Worm (Caenorhabditis elegans) whole organism, L3 larva: Measurements from ENCODE around the gene C50F4.12.
A peak's percentile ranks its signal among the peaks of the same experiment; 100 is the strongest.

Experiments used
- R02D3.7 ChIP-seq: fragments of 150-350 bp; optimal IDR thresholded peaks from 2 replicates; lab custom pipeline; 2014; ENCODE audit warnings: missing biosample characterization, missing genetic modification characterization
- ZK546.5 ChIP-seq: sonication (generic microtip); optimal IDR thresholded peaks from 2 replicates; lab custom pipeline; 2017; ENCODE audit warnings: missing biosample characterization, missing genetic modification characterization
- ama-1 ChIP-seq: fragments of 150-350 bp; optimal IDR thresholded peaks from 2 replicates; lab custom pipeline; 2018
- ceh-16 ChIP-seq: sonication (generic microtip); optimal IDR thresholded peaks from 2 replicates; lab custom pipeline; 2017; ENCODE audit warnings: missing biosample characterization, missing genetic modification characterization
- ceh-28 ChIP-seq: fragments of 150-350 bp; optimal IDR thresholded peaks from 2 replicates; lab custom pipeline; 2014; ENCODE audit warnings: missing biosample characterization, missing genetic modification reagents, missing genetic modification characterization
- ceh-82 ChIP-seq: fragments of 150-350 bp; optimal IDR thresholded peaks from 2 replicates; lab custom pipeline; 2014; ENCODE audit warnings: missing biosample characterization, missing genetic modification characterization
- ceh-9 ChIP-seq: sonication (generic microtip); optimal IDR thresholded peaks from 2 replicates; lab custom pipeline; 2018; ENCODE audit warnings: missing biosample characterization, missing genetic modification characterization
- daf-12 ChIP-seq: fragments of 150-350 bp; optimal IDR thresholded peaks from 2 replicates; lab custom pipeline; 2014; ENCODE audit warnings: missing biosample characterization, missing genetic modification reagents, missing genetic modification characterization
- egl-5 ChIP-seq: fragments of 150-350 bp; optimal IDR thresholded peaks from 2 replicates; lab custom pipeline; 2017; ENCODE audit warnings: missing biosample characterization, missing genetic modification reagents, missing genetic modification characterization, inconsistent platforms
- elt-1 ChIP-seq: fragments of 150-350 bp; optimal IDR thresholded peaks from 2 replicates; lab custom pipeline; 2014; ENCODE audit warnings: missing biosample characterization, missing genetic modification characterization
- eor-1 ChIP-seq, 2 experiments: fragments of 150-350 bp; optimal IDR thresholded peaks; 2 replicates each; lab custom pipeline; 2014 to 2018; ENCODE audit warnings: missing biosample characterization in 2 of 2, missing genetic modification characterization in 2 of 2
- fkh-10 ChIP-seq: sonication (generic microtip); optimal IDR thresholded peaks from 2 replicates; lab custom pipeline; 2017; ENCODE audit warnings: missing biosample characterization, missing genetic modification reagents, missing genetic modification characterization
- fkh-2 ChIP-seq: fragments of 150-350 bp; optimal IDR thresholded peaks from 2 replicates; lab custom pipeline; 2014; ENCODE audit warnings: missing biosample characterization, missing genetic modification reagents, missing genetic modification characterization
- hmg-11 ChIP-seq: sonication (generic microtip); optimal IDR thresholded peaks from 2 replicates; lab custom pipeline; 2016; ENCODE audit warnings: missing genetic modification characterization, missing compliant biosample characterization
- jun-1 ChIP-seq: fragments of 150-350 bp; optimal IDR thresholded peaks from 2 replicates; lab custom pipeline; 2014; ENCODE audit warnings: missing biosample characterization, missing genetic modification reagents, missing genetic modification characterization
- lin-15B ChIP-seq: fragments of 150-350 bp; optimal IDR thresholded peaks from 2 replicates; lab custom pipeline; 2014; ENCODE audit warnings: missing biosample characterization, missing genetic modification characterization
- lin-39 ChIP-seq: fragments of 150-350 bp; optimal IDR thresholded peaks from 2 replicates; lab custom pipeline; 2018; ENCODE audit warnings: missing biosample characterization, missing genetic modification reagents, missing genetic modification characterization
- mdl-1 ChIP-seq: fragments of 150-350 bp; optimal IDR thresholded peaks from 2 replicates; lab custom pipeline; 2014; ENCODE audit warnings: missing biosample characterization, missing genetic modification characterization
- nfya-1 ChIP-seq: sonication (generic microtip); optimal IDR thresholded peaks from 2 replicates; lab custom pipeline; 2017; ENCODE audit warnings: missing genetic modification characterization, mild to moderate bottlenecking, missing compliant biosample characterization, antibody characterized with exemption, moderate library complexity; ENCODE audit not compliant: insufficient read depth
- nhr-11 ChIP-seq: fragments of 150-350 bp; optimal IDR thresholded peaks from 2 replicates; lab custom pipeline; 2014; ENCODE audit warnings: missing biosample characterization, missing genetic modification characterization
- nhr-12 ChIP-seq: fragments of 150-350 bp; optimal IDR thresholded peaks from 2 replicates; lab custom pipeline; 2014; ENCODE audit warnings: missing biosample characterization, missing genetic modification characterization
- nhr-237 ChIP-seq: fragments of 150-350 bp; optimal IDR thresholded peaks from 2 replicates; lab custom pipeline; 2014; ENCODE audit warnings: missing biosample characterization, missing genetic modification characterization
- nhr-25 ChIP-seq: sonication (generic microtip); optimal IDR thresholded peaks from 2 replicates; lab custom pipeline; 2017; ENCODE audit warnings: missing biosample characterization, missing genetic modification characterization
- nhr-28 ChIP-seq: fragments of 150-350 bp; optimal IDR thresholded peaks from 2 replicates; lab custom pipeline; 2014; ENCODE audit warnings: missing biosample characterization, missing genetic modification characterization
- nhr-43 ChIP-seq: sonication (generic microtip); optimal IDR thresholded peaks from 2 replicates; lab custom pipeline; 2016; ENCODE audit warnings: mild to moderate bottlenecking, missing genetic modification characterization, missing compliant biosample characterization; ENCODE audit not compliant: poor library complexity, severe bottlenecking
- nhr-67 ChIP-seq: fragments of 150-350 bp; optimal IDR thresholded peaks from 2 replicates; lab custom pipeline; 2014; ENCODE audit warnings: missing biosample characterization, missing genetic modification characterization
- nhr-76 ChIP-seq: fragments of 150-350 bp; sonication (generic microtip); optimal IDR thresholded peaks from 5 replicates; lab custom pipeline; 2014; ENCODE audit warnings: missing biosample characterization, missing genetic modification characterization
- nhr-77 ChIP-seq: fragments of 150-350 bp; optimal IDR thresholded peaks from 2 replicates; lab custom pipeline; 2014; ENCODE audit warnings: missing biosample characterization, missing genetic modification characterization
- pha-4 ChIP-seq: fragments of 150-350 bp; optimal IDR thresholded peaks from 2 replicates; lab custom pipeline; 2014; ENCODE audit warnings: missing biosample characterization, missing genetic modification reagents, missing genetic modification characterization
- sea-2 ChIP-seq: fragments of 150-350 bp; sonication (generic microtip); optimal IDR thresholded peaks from 4 replicates; lab custom pipeline; 2014; ENCODE audit warnings: missing biosample characterization, missing genetic modification reagents, missing genetic modification characterization
- skn-1 ChIP-seq: fragments of 150-350 bp; optimal IDR thresholded peaks from 2 replicates; lab custom pipeline; 2014; ENCODE audit warnings: missing biosample characterization, missing genetic modification characterization
- snpc-4 ChIP-seq: fragments of 150-350 bp; optimal IDR thresholded peaks from 2 replicates; lab custom pipeline; 2014; ENCODE audit warnings: missing biosample characterization, missing genetic modification characterization
- tbx-2 ChIP-seq: sonication (generic microtip); optimal IDR thresholded peaks from 2 replicates; lab custom pipeline; 2016; ENCODE audit warnings: mild to moderate bottlenecking, missing genetic modification characterization, missing compliant biosample characterization
- unc-62 ChIP-seq: fragments of 150-350 bp; sonication (generic microtip); optimal IDR thresholded peaks from 4 replicates; lab custom pipeline; 2014; ENCODE audit warnings: missing biosample characterization, missing genetic modification reagents, missing genetic modification characterization
- zag-1 ChIP-seq: fragments of 150-350 bp; optimal IDR thresholded peaks from 2 replicates; lab custom pipeline; 2014; ENCODE audit warnings: missing biosample characterization, missing genetic modification characterization
- ztf-4 ChIP-seq: fragments of 150-350 bp; optimal IDR thresholded peaks from 2 replicates; lab custom pipeline; 2014; ENCODE audit warnings: missing biosample characterization, missing genetic modification characterization

The C50F4.12 gene

ce11 chrV:9570197-9570596 lies 30.7 kb upstream of the C50F4.12 start, which contains the start of gene F25B3.5:
TSS of gene F25B3.5 (minus strand) at chrV:9570297.
- TF ChIP-seq zag-1: no peak
- no peak for TF ChIP-seq eor-1 (tag; optimal IDR thresholded peaks at IDR 0.05; lab: Kevin White, UChicago)
- TF ChIP-seq ceh-9 (tag; lab: Kevin White, UChicago): no peak
- no peak for TF ChIP-seq nhr-67 (tag; lab: Kevin White, UChicago)
- no peak for TF ChIP-seq pha-4 (tag; lab: Kevin White, UChicago)
- no peak for TF ChIP-seq nhr-76 (tag; lab: Kevin White, UChicago)
- TF ChIP-seq R02D3.7 (tag; lab: Kevin White, UChicago): no peak
- TF ChIP-seq ztf-4: no peak
- TF ChIP-seq nhr-25 (tag; lab: Kevin White, UChicago): no peak
- TF ChIP-seq fkh-10 (GFP tag; lab: Kevin White, UChicago): no peak
- TF ChIP-seq ceh-16: no peak
- no peak for TF ChIP-seq nhr-43 (tag; lab: Kevin White, UChicago)
- no peak for TF ChIP-seq skn-1
- no peak for TF ChIP-seq lin-39 (tag; lab: Kevin White, UChicago)
- TF ChIP-seq nhr-237 (tag; lab: Kevin White, UChicago): no peak
- no peak for TF ChIP-seq egl-5 (tag; lab: Kevin White, UChicago)
- TF ChIP-seq, all 47 proteins: peak for 0

- TF ChIP-seq daf-12 (tag; lab: Kevin White, UChicago) (no peak), jun-1 (no peak)
Measured at ce11 chrV:9568707-9569106, 29.2 kb upstream of the C50F4.12 start, which contains the start of gene F25B3.4. TSS of gene F25B3.4 (minus strand) at chrV:9568807.

- TF ChIP-seq ceh-9 (tag; lab: Kevin White, UChicago): no peak
- peak; percentile 25 for TF ChIP-seq nfya-1 (tag; lab: Kevin White, UChicago)
- peak; percentile 66 for TF ChIP-seq fkh-10 (GFP tag; lab: Kevin White, UChicago)
- TF ChIP-seq, all 47 proteins: peak for 2
Measured at ce11 chrV:9563585-9563984, 24.0 kb upstream of the C50F4.12 start.

- peak; percentile 80 for TF ChIP-seq fkh-10 (GFP tag; lab: Kevin White, UChicago)
- no peak for TF ChIP-seq ceh-82 (tag; lab: Kevin White, UChicago)
- no peak for TF ChIP-seq nhr-12 (tag; lab: Kevin White, UChicago)
- TF ChIP-seq lin-15B (tag; lab: Kevin White, UChicago): peak; percentile 43
- TF ChIP-seq elt-1 (tag; lab: Kevin White, UChicago): no peak
- TF ChIP-seq snpc-4 (tag; lab: Kevin White, UChicago): peak; percentile 24
- TF ChIP-seq hmg-11 (tag; lab: Kevin White, UChicago): peak; percentile 73
- peak; percentile 35 for TF ChIP-seq skn-1
- TF ChIP-seq lin-39 (tag; lab: Kevin White, UChicago): peak; percentile 73
- no peak for TF ChIP-seq nhr-28 (tag; lab: Kevin White, UChicago)
- TF ChIP-seq fkh-2 (tag; lab: Kevin White, UChicago): no peak
- TF ChIP-seq nhr-77 (tag; lab: Kevin White, UChicago): no peak
- TF ChIP-seq unc-62 (GFP tag; lab: Kevin White, UChicago): peak; percentile 16
- TF ChIP-seq ceh-28 (tag; lab: Kevin White, UChicago): peak; percentile 61
- no peak for TF ChIP-seq ceh-16
- no peak for TF ChIP-seq ama-1 (lab: Kevin White, UChicago)
- peak; percentile 86 for TF ChIP-seq nfya-1 (tag; lab: Kevin White, UChicago)
- TF ChIP-seq sea-2: peak; percentile 43
- TF ChIP-seq nhr-76 (tag; lab: Kevin White, UChicago): no peak
- TF ChIP-seq tbx-2 (tag; lab: Kevin White, UChicago): peak; percentile 33
- TF ChIP-seq ZK546.5: no peak
- peak; percentile 45 for TF ChIP-seq mdl-1 (tag; lab: Kevin White, UChicago)
- no peak for TF ChIP-seq eor-1 (tag; optimal IDR thresholded peaks at IDR 0.05; lab: Kevin White, UChicago)
- no peak for TF ChIP-seq nhr-11 (tag; lab: Kevin White, UChicago)
Measured at ce11 chrV:9561624-9562179, 22.2 kb upstream of the C50F4.12 start, which contains the start of gene rgef-1. TSS of gene rgef-1 (minus strand) at chrV:9561674.
